Worm (Caenorhabditis elegans): Measurements from ENCODE around the gene R02F11.3.

DNA sequence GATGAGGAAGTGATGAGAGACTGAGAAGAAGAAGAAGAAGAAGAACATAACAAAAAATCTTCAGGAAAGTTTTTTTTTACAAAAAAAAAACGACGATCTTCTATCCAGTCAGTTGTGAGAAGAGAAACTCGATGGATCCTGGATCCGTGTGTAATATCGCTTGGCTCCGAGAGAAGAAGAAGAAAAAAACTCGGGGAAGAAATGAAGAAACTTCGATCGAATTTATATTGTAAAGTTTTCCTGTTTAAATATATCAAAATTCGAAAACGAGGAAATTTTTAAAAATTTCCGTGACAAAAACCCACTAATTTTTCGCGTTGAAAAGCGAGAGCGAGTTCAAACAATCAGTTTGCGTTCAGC is 17.6 kb upstream of the R02F11.3 start, which contains the start of gene adss-1:
- TF ChIP-seq ama-1 (optimal IDR thresholded peaks at IDR 0.05) (no peak), fkh-6 (tag; optimal IDR thresholded peaks at IDR 0.05) (no peak), unc-55 (GFP tag; optimal IDR thresholded peaks at IDR 0.05) (no peak), sox-4 (tag; optimal IDR thresholded peaks at IDR 0.05) (no peak), elt-2 (tag; optimal IDR thresholded peaks at IDR 0.05) (no peak), fkh-10 (GFP tag; optimal IDR thresholded peaks at IDR 0.05) (no peak), unc-86 (tag; optimal IDR thresholded peaks at IDR 0.05) (no peak), nhr-11 (tag; optimal IDR thresholded peaks at IDR 0.05) (no peak), elt-4 (tag; optimal IDR thresholded peaks at IDR 0.05) (no peak), pros-1 (tag; optimal IDR thresholded peaks at IDR 0.05) (no peak), ceh-9 (tag; optimal IDR thresholded peaks at IDR 0.05) (no peak), ceh-34 (tag; optimal IDR thresholded peaks at IDR 0.05) (no peak), ahr-1 (tag; optimal IDR thresholded peaks at IDR 0.05) (no peak), lin-11 (tag; optimal IDR thresholded peaks at IDR 0.05) (no peak)
